Worm (Caenorhabditis elegans): ENCODE results near the gene nlp-6.

The nlp-6 gene

ce11 chrX:17675727-17676126 lies 13.5 kb downstream of the nlp-6 start:
- TF ChIP-seq lsy-2 (tag; optimal IDR thresholded peaks at IDR 0.05) (no peak), sem-2 (GFP tag; optimal IDR thresholded peaks at IDR 0.05) (no peak), ceh-83 (GFP tag; optimal IDR thresholded peaks at IDR 0.05) (no peak), ztf-11 (tag; optimal IDR thresholded peaks at IDR 0.05) (no peak), mab-5 (tag; optimal IDR thresholded peaks at IDR 0.05) (no peak), nhr-237 (tag; optimal IDR thresholded peaks at IDR 0.05) (no peak), nhr-28 (tag; optimal IDR thresholded peaks at IDR 0.05) (no peak), nhr-2 (tag; optimal IDR thresholded peaks at IDR 0.05) (no peak), mls-2 (tag; optimal IDR thresholded peaks at IDR 0.05) (no peak), snpc-4 (tag; optimal IDR thresholded peaks at IDR 0.05) (no peak), ces-1 (GFP tag; optimal IDR thresholded peaks at IDR 0.05) (no peak), pha-4 (tag; optimal IDR thresholded peaks at IDR 0.05) (no peak), flh-1 (GFP tag; optimal IDR thresholded peaks at IDR 0.05) (no peak), lin-13 (tag; optimal IDR thresholded peaks at IDR 0.05) (no peak), unc-39 (tag; optimal IDR thresholded peaks at IDR 0.05) (no peak), lin-32 (GFP tag; optimal IDR thresholded peaks at IDR 0.05) (no peak), cnd-1 (tag; optimal IDR thresholded peaks at IDR 0.05) (no peak), elt-1 (tag; optimal IDR thresholded peaks at IDR 0.05; ENCODE audit: borderline replicate concordance, insufficient read depth) (no peak), tbx-8 (GFP tag; optimal IDR thresholded peaks at IDR 0.05) (no peak)

ce11 chrX:17676679-17677078 lies 14.4 kb downstream of the nlp-6 start:
- TF ChIP-seq nhr-76 (tag; optimal IDR thresholded peaks at IDR 0.05) (no peak), M03D4.4 (tag; optimal IDR thresholded peaks at IDR 0.05) (no peak), snpc-4 (tag; optimal IDR thresholded peaks at IDR 0.05) (no peak), pha-4 (tag; optimal IDR thresholded peaks at IDR 0.05) (no peak), nhr-237 (tag; optimal IDR thresholded peaks at IDR 0.05) (no peak), unc-62 (GFP tag; optimal IDR thresholded peaks at IDR 0.05) (no peak), flh-1 (GFP tag; optimal IDR thresholded peaks at IDR 0.05) (no peak)

- TF ChIP-seq mab-5 (tag; optimal IDR thresholded peaks at IDR 0.05) (no peak), nhr-237 (tag; optimal IDR thresholded peaks at IDR 0.05) (no peak), sem-2 (GFP tag; optimal IDR thresholded peaks at IDR 0.05) (no peak), ham-2 (GFP tag; optimal IDR thresholded peaks at IDR 0.05) (no peak), drap-1 (GFP tag; optimal IDR thresholded peaks at IDR 0.05) (no peak), elt-1 (tag; optimal IDR thresholded peaks at IDR 0.05; ENCODE audit: borderline replicate concordance, insufficient read depth) (no peak), bed-3 (GFP tag; optimal IDR thresholded peaks at IDR 0.05) (no peak), M03D4.4 (tag; optimal IDR thresholded peaks at IDR 0.05) (no peak), zip-8 (tag; optimal IDR thresholded peaks at IDR 0.05) (no peak), ces-1 (GFP tag; optimal IDR thresholded peaks at IDR 0.05) (no peak), pha-4 (tag; optimal IDR thresholded peaks at IDR 0.05) (no peak), unc-39 (tag; optimal IDR thresholded peaks at IDR 0.05) (no peak), unc-120 (tag; optimal IDR thresholded peaks at IDR 0.05; ENCODE audit: poor library complexity, severe bottlenecking) (no peak), tbx-8 (GFP tag; optimal IDR thresholded peaks at IDR 0.05) (no peak), flh-1 (GFP tag; optimal IDR thresholded peaks at IDR 0.05) (no peak), ceh-43 (GFP tag; optimal IDR thresholded peaks at IDR 0.05) (no peak)
Observed at ce11 chrX:17681534-17681933, 19.3 kb downstream of the nlp-6 start.

ce11 chrX:17682280-17682679 lies 20.0 kb downstream of the nlp-6 start:
- TF ChIP-seq drap-1 (GFP tag; optimal IDR thresholded peaks at IDR 0.05), result no peak
- TF ChIP-seq ham-2 (GFP tag; optimal IDR thresholded peaks at IDR 0.05), result no peak
- TF ChIP-seq unc-120 (tag; optimal IDR thresholded peaks at IDR 0.05; ENCODE audit: poor library complexity, severe bottlenecking), result no peak
- no peak for TF ChIP-seq elt-3 (tag; optimal IDR thresholded peaks at IDR 0.05)
- no peak for TF ChIP-seq nhr-76 (tag; optimal IDR thresholded peaks at IDR 0.05)
- TF ChIP-seq lsy-2 (tag; optimal IDR thresholded peaks at IDR 0.05), result no peak
- TF ChIP-seq flh-1 (GFP tag; optimal IDR thresholded peaks at IDR 0.05), result no peak

ce11 chrX:17683698-17684097 lies 21.5 kb downstream of the nlp-6 start:
- TF ChIP-seq elt-1 (tag; optimal IDR thresholded peaks at IDR 0.05; ENCODE audit: borderline replicate concordance, insufficient read depth) (no peak), unc-62 (GFP tag; optimal IDR thresholded peaks at IDR 0.05) (no peak), sem-2 (GFP tag; optimal IDR thresholded peaks at IDR 0.05) (no peak), nhr-12 (tag; optimal IDR thresholded peaks at IDR 0.05) (no peak), nhr-237 (tag; optimal IDR thresholded peaks at IDR 0.05) (no peak), cnd-1 (tag; optimal IDR thresholded peaks at IDR 0.05) (no peak), pha-4 (tag; optimal IDR thresholded peaks at IDR 0.05) (no peak), ceh-83 (GFP tag; optimal IDR thresholded peaks at IDR 0.05) (no peak)

Data from whole organism, mixed stage, embryonic.